Fruit fly (Drosophila melanogaster) whole organism, embryonic: ENCODE data around the gene CG15876.

Experiments
- Blimp-1 ChIP-seq: fragments of 200-800 bp; sonication (Bioruptor generic); optimal IDR thresholded peaks from 3 replicates; lab custom pipeline; 2018; ENCODE audit warnings: missing biosample characterization, missing genetic modification characterization, mild to moderate bottlenecking, moderate library complexity, missing genetic modification reagents
- CG1024 ChIP-seq: fragments of 200-800 bp; sonication (Bioruptor generic); IDR thresholded peaks from 2 replicates; pipeline ENCODE4 v1.3.6; 2022; ENCODE audit warnings: missing biosample characterization, missing genetic modification characterization
- CG11456 ChIP-seq: fragments of 200-800 bp; sonication (Bioruptor generic); IDR thresholded peaks from 3 replicates; pipeline ENCODE4 v1.3.6; 2022; ENCODE audit warnings: missing biosample characterization, missing genetic modification characterization
- CG11696 ChIP-seq: fragments of 200-800 bp; sonication (Bioruptor generic); IDR thresholded peaks from 2 replicates; pipeline ENCODE4 v1.3.6; 2022; ENCODE audit warnings: missing biosample characterization, missing genetic modification characterization
- CG13424 ChIP-seq: fragments of 200-800 bp; sonication (Bioruptor generic); optimal IDR thresholded peaks from 2 replicates; lab custom pipeline; 2019; ENCODE audit warnings: missing biosample characterization, mild to moderate bottlenecking, missing genetic modification characterization, moderate library complexity
- CG14965 ChIP-seq: fragments of 200-800 bp; sonication (Bioruptor generic); optimal IDR thresholded peaks from 2 replicates; lab custom pipeline; 2016; ENCODE audit warnings: missing biosample characterization, missing genetic modification characterization, borderline replicate concordance
- CG17328 ChIP-seq: fragments of 200-800 bp; sonication (Bioruptor generic); IDR thresholded peaks from 2 replicates; pipeline ENCODE4 v1.3.6; 2022; ENCODE audit warnings: missing biosample characterization, missing genetic modification characterization
- CG17802 ChIP-seq: fragments of 200-800 bp; sonication (Bioruptor generic); optimal IDR thresholded peaks from 2 replicates; lab custom pipeline; 2018; ENCODE audit warnings: missing biosample characterization, mild to moderate bottlenecking, missing genetic modification characterization, moderate library complexity
- CG18011 ChIP-seq: fragments of 200-800 bp; sonication (Bioruptor generic); optimal IDR thresholded peaks from 2 replicates; lab custom pipeline; 2017; ENCODE audit warnings: missing biosample characterization, missing genetic modification characterization, mild to moderate bottlenecking, moderate library complexity, missing genotype
- CG18599 ChIP-seq: fragments of 200-800 bp; sonication (Bioruptor generic); optimal IDR thresholded peaks from 3 replicates; lab custom pipeline; 2017; ENCODE audit warnings: missing biosample characterization, missing genetic modification characterization, mild to moderate bottlenecking, moderate library complexity, missing genetic modification reagents
- CG2678 ChIP-seq: fragments of 200-800 bp; sonication (Bioruptor generic); optimal IDR thresholded peaks from 3 replicates; lab custom pipeline; 2019; ENCODE audit warnings: missing biosample characterization, mild to moderate bottlenecking, missing genetic modification characterization, moderate library complexity
- CG2712 ChIP-seq: fragments of 200-800 bp; optimal IDR thresholded peaks from 3 replicates; lab custom pipeline; 2019; ENCODE audit warnings: missing biosample characterization, mild to moderate bottlenecking, missing genetic modification characterization, moderate library complexity
- CG3163 ChIP-seq: fragments of 200-800 bp; sonication (Bioruptor generic); optimal IDR thresholded peaks from 3 replicates; lab custom pipeline; 2016; ENCODE audit warnings: missing biosample characterization, missing genetic modification characterization
- CG42726 ChIP-seq: fragments of 200-800 bp; sonication (Bioruptor generic); IDR thresholded peaks from 2 replicates; pipeline ENCODE4 v1.3.6; 2022; ENCODE audit warnings: missing biosample characterization, missing genetic modification characterization; ENCODE audit not compliant: partially characterized antibody
- CG5245 ChIP-seq: fragments of 200-800 bp; sonication (Bioruptor generic); optimal IDR thresholded peaks from 3 replicates; lab custom pipeline; 2016; ENCODE audit warnings: missing biosample characterization, missing genetic modification characterization
- CG7786 ChIP-seq: fragments of 200-800 bp; sonication (Bioruptor generic); optimal IDR thresholded peaks from 2 replicates; lab custom pipeline; 2016; ENCODE audit warnings: missing biosample characterization, missing genetic modification characterization
- CG8290 ChIP-seq, 3 experiments: fragments of 200-800 bp; sonication (Bioruptor generic); optimal IDR thresholded peaks; 2 replicates each; lab custom pipeline; 2016 to 2019; ENCODE audit warnings: missing biosample characterization in 3 of 3, missing genetic modification characterization in 3 of 3, mild to moderate bottlenecking in 2 of 3, moderate library complexity in 1 of 3
- CG9437 ChIP-seq: fragments of 200-800 bp; sonication (Bioruptor generic); optimal IDR thresholded peaks from 2 replicates; lab custom pipeline; 2018; ENCODE audit warnings: missing biosample characterization, mild to moderate bottlenecking, missing genetic modification characterization
- D19B ChIP-seq: fragments of 200-800 bp; sonication (Bioruptor generic); optimal IDR thresholded peaks from 2 replicates; lab custom pipeline; 2017; ENCODE audit warnings: missing biosample characterization, mild to moderate bottlenecking, missing genetic modification characterization
- Hey ChIP-seq: fragments of 200-800 bp; sonication (Bioruptor generic); optimal IDR thresholded peaks from 3 replicates; lab custom pipeline; 2018; ENCODE audit warnings: missing biosample characterization, mild to moderate bottlenecking, missing genetic modification characterization
- HmgZ ChIP-seq: fragments of 200-800 bp; sonication (Bioruptor generic); optimal IDR thresholded peaks from 2 replicates; lab custom pipeline; 2018; ENCODE audit warnings: missing biosample characterization, mild to moderate bottlenecking, missing genetic modification characterization
- Hr51 ChIP-seq, 2 experiments: fragments of 200-800 bp; sonication (Bioruptor generic); optimal IDR thresholded peaks; 2 replicates in 1 of 2; 3 replicates in 1 of 2; lab custom pipeline; 2016 to 2018; ENCODE audit warnings: missing biosample characterization in 2 of 2, missing genetic modification characterization in 2 of 2, mild to moderate bottlenecking in 1 of 2, moderate library complexity in 1 of 2
- Jarid2 ChIP-seq: fragments of 200-800 bp; sonication (Bioruptor generic); optimal IDR thresholded peaks from 3 replicates; lab custom pipeline; 2017; ENCODE audit warnings: mild to moderate bottlenecking, missing biosample characterization, missing genetic modification reagents, missing genetic modification characterization
- Max ChIP-seq: fragments of 200-800 bp; sonication (Bioruptor generic); optimal IDR thresholded peaks from 2 replicates; lab custom pipeline; 2016; ENCODE audit warnings: missing biosample characterization, mild to moderate bottlenecking, missing genetic modification characterization
- NC2β ChIP-seq: fragments of 200-800 bp; sonication (Bioruptor generic); optimal IDR thresholded peaks from 2 replicates; lab custom pipeline; 2016; ENCODE audit warnings: missing biosample characterization, missing genetic modification characterization
- Oaz ChIP-seq: fragments of 200-800 bp; sonication (Bioruptor generic); IDR thresholded peaks from 2 replicates; pipeline ENCODE4 v1.3.6; 2022; ENCODE audit warnings: missing biosample characterization, missing genetic modification characterization
- Oli ChIP-seq: fragments of 200-800 bp; sonication (Bioruptor generic); optimal IDR thresholded peaks from 2 replicates; lab custom pipeline; 2018; ENCODE audit warnings: missing biosample characterization, mild to moderate bottlenecking, missing genetic modification characterization, moderate library complexity
- Optix ChIP-seq: fragments of 200-800 bp; sonication (Bioruptor generic); IDR thresholded peaks from 3 replicates; pipeline ENCODE4 v1.3.6; 2022; ENCODE audit warnings: missing biosample characterization, missing genetic modification characterization
- abd-A ChIP-seq: fragments of 200-800 bp; sonication (Bioruptor generic); optimal IDR thresholded peaks from 3 replicates; lab custom pipeline; 2019; ENCODE audit warnings: missing biosample characterization, mild to moderate bottlenecking, missing genetic modification characterization, moderate library complexity
- ase ChIP-seq: fragments of 200-800 bp; sonication (Bioruptor generic); IDR thresholded peaks from 3 replicates; pipeline ENCODE4 v1.3.6; 2022; ENCODE audit warnings: missing biosample characterization, missing genetic modification characterization
- cg ChIP-seq: fragments of 200-800 bp; sonication (Bioruptor generic); optimal IDR thresholded peaks from 3 replicates; lab custom pipeline; 2019; ENCODE audit warnings: missing biosample characterization, mild to moderate bottlenecking, missing genetic modification characterization, moderate library complexity
- ci ChIP-seq: fragments of 200-800 bp; sonication (Bioruptor generic); IDR thresholded peaks from 3 replicates; pipeline ENCODE4 v1.3.6; 2022; ENCODE audit warnings: missing biosample characterization, missing genetic modification characterization
- dimm ChIP-seq: fragments of 200-800 bp; sonication (Bioruptor generic); IDR thresholded peaks from 2 replicates; pipeline ENCODE4 v1.3.6; 2022; ENCODE audit warnings: missing biosample characterization, missing genetic modification characterization
- dmrt99B ChIP-seq: fragments of 200-800 bp; sonication (Bioruptor generic); optimal IDR thresholded peaks from 2 replicates; lab custom pipeline; 2018; ENCODE audit warnings: missing biosample characterization, mild to moderate bottlenecking, missing genetic modification characterization, moderate library complexity
- gsb ChIP-seq: fragments of 200-800 bp; sonication (Bioruptor generic); IDR thresholded peaks from 2 replicates; pipeline ENCODE4 v1.3.6; 2022; ENCODE audit warnings: missing biosample characterization, missing genetic modification characterization
- hkb ChIP-seq, 2 experiments: fragments of 200-800 bp in 1 of 2; fragments of >200 bp in 1 of 2; sonication (Bioruptor generic) in 1 of 2; IDR thresholded peaks in 1 of 2; optimal IDR thresholded peaks in 1 of 2; 2 replicates each; pipeline versions ENCODE4 v1.3.6 to Lab custom; 2017 to 2022; ENCODE audit warnings: missing biosample characterization in 1 of 2, missing genetic modification characterization in 1 of 2
- kah ChIP-seq: fragments of 200-800 bp; sonication (Bioruptor generic); optimal IDR thresholded peaks from 2 replicates; lab custom pipeline; 2018; ENCODE audit warnings: missing biosample characterization, mild to moderate bottlenecking, missing genetic modification characterization
- nom ChIP-seq: fragments of 200-800 bp; sonication (Bioruptor generic); optimal IDR thresholded peaks from 2 replicates; lab custom pipeline; 2017; ENCODE audit warnings: missing biosample characterization, missing genetic modification characterization, mild to moderate bottlenecking, moderate library complexity, missing genetic modification reagents
- peb ChIP-seq: fragments of 200-800 bp; sonication (Bioruptor generic); IDR thresholded peaks from 2 replicates; pipeline ENCODE4 v1.3.6; 2022; ENCODE audit warnings: missing biosample characterization, missing genetic modification characterization
- seq ChIP-seq: fragments of 200-800 bp; sonication (Bioruptor generic); IDR thresholded peaks from 2 replicates; pipeline ENCODE4 v1.3.6; 2022; ENCODE audit warnings: missing biosample characterization, missing genetic modification characterization
- shn ChIP-seq: fragments of 200-800 bp; sonication (Bioruptor generic); optimal IDR thresholded peaks from 3 replicates; lab custom pipeline; 2016; ENCODE audit warnings: missing biosample characterization, missing genetic modification characterization
- sisA ChIP-seq: fragments of 200-800 bp; sonication (Bioruptor generic); IDR thresholded peaks from 2 replicates; pipeline ENCODE4 v1.3.6; 2022; ENCODE audit warnings: missing biosample characterization, missing genetic modification characterization
- stwl ChIP-seq: fragments of 200-800 bp; sonication (Bioruptor generic); optimal IDR thresholded peaks from 3 replicates; lab custom pipeline; 2018; ENCODE audit warnings: missing biosample characterization, mild to moderate bottlenecking, missing genetic modification characterization, moderate library complexity
- tgo ChIP-seq: fragments of 200-800 bp; sonication (Bioruptor generic); IDR thresholded peaks from 3 replicates; pipeline ENCODE4 v1.3.6; 2022; ENCODE audit warnings: missing biosample characterization, missing genetic modification characterization
- tio ChIP-seq: fragments of 200-800 bp; sonication (Bioruptor generic); optimal IDR thresholded peaks from 2 replicates; lab custom pipeline; 2017; ENCODE audit warnings: missing biosample characterization, missing genetic modification characterization, inconsistent platforms
- tna ChIP-seq: fragments of 200-800 bp; sonication (Bioruptor generic); IDR thresholded peaks from 2 replicates; pipeline ENCODE4 v1.3.6; 2022; ENCODE audit warnings: missing biosample characterization, missing genetic modification characterization; ENCODE audit not compliant: partially characterized antibody
- unpg ChIP-seq: fragments of 200-800 bp; sonication (Bioruptor generic); optimal IDR thresholded peaks from 3 replicates; lab custom pipeline; 2018; ENCODE audit warnings: missing biosample characterization, mild to moderate bottlenecking, missing genetic modification characterization, moderate library complexity
- zen ChIP-seq: fragments of 200-800 bp; sonication (Bioruptor generic); optimal IDR thresholded peaks from 3 replicates; lab custom pipeline; 2018; ENCODE audit warnings: missing biosample characterization, mild to moderate bottlenecking, missing genetic modification characterization, moderate library complexity
- zfh2 ChIP-seq: fragments of 200-800 bp; sonication (Bioruptor generic); optimal IDR thresholded peaks from 2 replicates; lab custom pipeline; 2016; ENCODE audit warnings: missing biosample characterization, missing genetic modification characterization

Gene CG15876

dm6 chr3L:4690698-4691097 is 3.9 kb downstream of the CG15876 start (continued):
- peak; percentile 45 for TF ChIP-seq CG2712 (tag; lab: Kevin White, UChicago)
- no peak for TF ChIP-seq D19B (GFP tag; lab: Kevin White, UChicago)
- 0 out of 2 replicates have a peak, but pooled peaks have one; percentile 11 for TF ChIP-seq CG11696
- TF ChIP-seq abd-A (tag; lab: Kevin White, UChicago), result no peak
- peak; percentile 11 for TF ChIP-seq CG2678 (tag; lab: Kevin White, UChicago)
- no peak for TF ChIP-seq cg
- no peak for TF ChIP-seq Blimp-1
- no peak for TF ChIP-seq Hey (tag; lab: Kevin White, UChicago)
- TF ChIP-seq dimm (GFP tag; lab: Robert Waterston, UW), result no peak
- no peak for TF ChIP-seq CG18011 (GFP tag; lab: Kevin White, UChicago)
- no peak for TF ChIP-seq shn (GFP tag; lab: Kevin White, UChicago)
- TF ChIP-seq Optix (GFP tag; lab: Robert Waterston, UW), result no peak
- no peak for TF ChIP-seq HmgZ (tag; lab: Kevin White, UChicago)
- no peak for TF ChIP-seq tna (GFP tag; lab: Robert Waterston, UW)
- peak; percentile 41 for TF ChIP-seq unpg (GFP tag; lab: Kevin White, UChicago)
- peak; percentile 35; the same call in 1 of the 2 replicates for TF ChIP-seq peb (GFP tag; lab: Robert Waterston, UW)
- TF ChIP-seq Oaz (GFP tag; lab: Robert Waterston, UW), result no peak
- no peak for TF ChIP-seq CG14965 (GFP tag; lab: Kevin White, UChicago)
- TF ChIP-seq dmrt99B (tag; lab: Kevin White, UChicago), result peak; percentile 29
- TF ChIP-seq Oli (tag; lab: Kevin White, UChicago), result peak; percentile 22
- TF ChIP-seq CG11456 (GFP tag; lab: Robert Waterston, UW), result peak; percentile 80
- TF ChIP-seq CG17802 (tag; lab: Kevin White, UChicago), result no peak
- no peak for TF ChIP-seq hkb (optimal IDR thresholded peaks at IDR 0.05; lab: Kevin White, UChicago)
- peak; percentile 28; the same call in 1 of the 2 replicates for TF ChIP-seq hkb (GFP tag; IDR thresholded peaks at IDR 0.05; lab: Robert Waterston, UW)
- no peak for TF ChIP-seq CG7786 (GFP tag; lab: Kevin White, UChicago)
- 0 out of 3 replicates have a peak, but pooled peaks have one; percentile 31 for TF ChIP-seq ase (GFP tag; lab: Robert Waterston, UW)
- no peak for TF ChIP-seq CG8290 (GFP tag; optimal IDR thresholded peaks at IDR 0.05; lab: Kevin White, UChicago)
- TF ChIP-seq CG8290 (tag; optimal IDR thresholded peaks at IDR 0.05; lab: Kevin White, UChicago), result peak in 1 of 2 experiments; percentile 41
- no peak for TF ChIP-seq gsb (GFP tag; lab: Robert Waterston, UW)
- no peak for TF ChIP-seq zfh2 (GFP tag; lab: Kevin White, UChicago)
- TF ChIP-seq nom (GFP tag; lab: Kevin White, UChicago), result no peak
- no peak for TF ChIP-seq Max (GFP tag; lab: Kevin White, UChicago)
- TF ChIP-seq zen (tag; lab: Kevin White, UChicago), result peak; percentile 66
- TF ChIP-seq CG3163 (GFP tag; lab: Kevin White, UChicago), result no peak
- no peak for TF ChIP-seq CG9437 (GFP tag; lab: Kevin White, UChicago)
- TF ChIP-seq CG17328 (GFP tag; lab: Robert Waterston, UW), result peak; percentile 39; the same call in 1 of the 2 replicates
- peak in 1 of 2 experiments; percentile 32 for TF ChIP-seq Hr51 (GFP tag; optimal IDR thresholded peaks at IDR 0.05; lab: Kevin White, UChicago)
- TF ChIP-seq tgo (GFP tag; lab: Robert Waterston, UW), result peak; percentile 52; the same call in 2 of the 3 replicates
- TF ChIP-seq tio, result no peak
- TF ChIP-seq seq, result peak; percentile 50
- no peak for TF ChIP-seq kah (GFP tag; lab: Kevin White, UChicago)
- TF ChIP-seq NC2β (GFP tag; lab: Kevin White, UChicago), result peak; percentile 19
- peak; percentile 52 for TF ChIP-seq stwl (tag; lab: Kevin White, UChicago)
- TF ChIP-seq CG42726 (GFP tag; lab: Robert Waterston, UW), result no peak
- TF ChIP-seq CG1024 (GFP tag; lab: Robert Waterston, UW), result peak; percentile 31; the same call in 1 of the 2 replicates
- peak; percentile 65 for TF ChIP-seq ci (GFP tag; lab: Robert Waterston, UW)
- TF ChIP-seq CG5245 (GFP tag; lab: Kevin White, UChicago), result no peak
- no peak for TF ChIP-seq Jarid2 (GFP tag; lab: Kevin White, UChicago)
- TF ChIP-seq sisA, result peak; percentile 45
- TF ChIP-seq CG18599 (GFP tag; lab: Kevin White, UChicago), result no peak
- TF ChIP-seq CG13424 (tag; lab: Kevin White, UChicago), result no peak
